Fruit fly (Drosophila melanogaster) whole organism, wandering third instar larva: ENCODE measurements around the gene Arfrp1.

Experiments
- Abd-B ChIP-seq: fragments of >200 bp; optimal IDR thresholded peaks from 2 replicates; lab custom pipeline; 2017; ENCODE audit warnings: missing biosample characterization, missing genetic modification characterization
- CG32264 ChIP-seq: fragments of 200-800 bp; sonication (Bioruptor generic); optimal IDR thresholded peaks from 2 replicates; lab custom pipeline; 2016; ENCODE audit warnings: missing biosample characterization, missing genetic modification characterization
- CG9705 ChIP-seq: fragments of 200-800 bp; sonication (Bioruptor generic); optimal IDR thresholded peaks from 2 replicates; lab custom pipeline; 2018; ENCODE audit warnings: missing biosample characterization, mild to moderate bottlenecking, missing genetic modification characterization
- CrebA ChIP-seq: fragments of 200-800 bp; sonication (Bioruptor generic); optimal IDR thresholded peaks from 2 replicates; lab custom pipeline; 2016; ENCODE audit warnings: missing biosample characterization, mild to moderate bottlenecking, missing genetic modification characterization, borderline replicate concordance
- Dfd ChIP-seq: fragments of >200 bp; optimal IDR thresholded peaks from 2 replicates; lab custom pipeline; 2017; ENCODE audit warnings: missing biosample characterization, missing genetic modification characterization
- Dif ChIP-seq: fragments of 200-275, 200-300 bp; sonication (Bioruptor generic); optimal IDR thresholded peaks from 2 replicates; lab custom pipeline; 2018; ENCODE audit warnings: missing biosample characterization, missing genetic modification characterization; ENCODE audit not compliant: partially characterized antibody
- GATAd ChIP-seq: sonication (Bioruptor generic); optimal IDR thresholded peaks from 2 replicates; lab custom pipeline; 2016; ENCODE audit warnings: missing biosample characterization, missing genetic modification characterization
- HLH106 ChIP-seq: fragments of 200-800 bp; optimal IDR thresholded peaks from 3 replicates; lab custom pipeline; 2019; ENCODE audit warnings: missing biosample characterization, mild to moderate bottlenecking, missing genetic modification characterization, moderate library complexity
- Hnf4 ChIP-seq: fragments of 200-800 bp; sonication (Bioruptor generic); optimal IDR thresholded peaks from 2 replicates; lab custom pipeline; 2016; ENCODE audit warnings: missing biosample characterization, mild to moderate bottlenecking, missing genetic modification characterization
- Hr78 ChIP-seq: fragments of >200 bp; optimal IDR thresholded peaks from 2 replicates; lab custom pipeline; 2017; ENCODE audit warnings: missing biosample characterization, missing genetic modification characterization
- Hr83 ChIP-seq: fragments of 200-300 bp; sonication (Bioruptor generic); optimal IDR thresholded peaks from 2 replicates; lab custom pipeline; 2016; ENCODE audit warnings: missing biosample characterization, mild to moderate bottlenecking, missing genetic modification characterization, moderate library complexity; ENCODE audit not compliant: poor library complexity, severe bottlenecking
- Jra ChIP-seq: sonication (Bioruptor generic); optimal IDR thresholded peaks from 2 replicates; lab custom pipeline; 2016; ENCODE audit warnings: missing biosample characterization, missing genetic modification characterization
- Mio ChIP-seq: sonication (Bioruptor generic); optimal IDR thresholded peaks from 2 replicates; lab custom pipeline; 2016; ENCODE audit warnings: missing biosample characterization, missing genetic modification characterization
- Myc ChIP-seq: fragments of >200 bp; optimal IDR thresholded peaks from 2 replicates; lab custom pipeline; 2017
- N ChIP-seq: fragments of >200 bp; optimal IDR thresholded peaks from 2 replicates; lab custom pipeline; 2018; ENCODE audit warnings: missing biosample characterization, missing external identifiers, missing genetic modification characterization
- OdsH ChIP-seq: fragments of 200-800 bp; sonication (Bioruptor generic); optimal IDR thresholded peaks from 2 replicates; lab custom pipeline; 2016; ENCODE audit warnings: missing biosample characterization, mild to moderate bottlenecking, missing genetic modification characterization
- Rel ChIP-seq, 2 experiments: fragments of 200-800 bp; sonication (Bioruptor generic) in 1 of 2; optimal IDR thresholded peaks; 2 replicates in 1 of 2; 3 replicates in 1 of 2; lab custom pipeline; 2016 to 2019; ENCODE audit warnings: mild to moderate bottlenecking in 2 of 2, missing biosample characterization in 2 of 2, missing genetic modification characterization in 2 of 2, moderate library complexity in 1 of 2
- Sp1 ChIP-seq: fragments of 200-800 bp; sonication (Bioruptor generic); optimal IDR thresholded peaks from 3 replicates; lab custom pipeline; 2019; ENCODE audit warnings: missing biosample characterization, mild to moderate bottlenecking, missing genetic modification characterization, moderate library complexity
- Vsx2 ChIP-seq: fragments of 200-300, 225-300 bp; sonication (Bioruptor generic); optimal IDR thresholded peaks from 2 replicates; lab custom pipeline; 2018; ENCODE audit warnings: missing biosample characterization, missing genetic modification characterization; ENCODE audit not compliant: partially characterized antibody
- br ChIP-seq: fragments of 200-800 bp; sonication (Bioruptor generic); optimal IDR thresholded peaks from 2 replicates; lab custom pipeline; 2016; ENCODE audit warnings: missing biosample characterization, missing genetic modification characterization
- brk ChIP-seq: fragments of 200-800 bp; sonication (Bioruptor generic); optimal IDR thresholded peaks from 2 replicates; lab custom pipeline; 2016; ENCODE audit warnings: missing biosample characterization, mild to moderate bottlenecking, missing genetic modification characterization
- dl ChIP-seq, 2 experiments: fragments of 175-275, 200-275 bp in 1 of 2; fragments of 200-275 bp in 1 of 2; sonication (Bioruptor generic); optimal IDR thresholded peaks; lab custom pipeline; 2018; ENCODE audit warnings: mild to moderate bottlenecking in 2 of 2, missing biosample characterization in 2 of 2, missing genetic modification characterization in 2 of 2, moderate library complexity in 2 of 2; ENCODE audit not compliant: partially characterized antibody in 2 of 2, insufficient read depth in 1 of 2
- dmrt93B ChIP-seq: fragments of 200-800 bp; sonication (Bioruptor generic); optimal IDR thresholded peaks from 2 replicates; lab custom pipeline; 2018; ENCODE audit warnings: missing biosample characterization, mild to moderate bottlenecking, missing genetic modification characterization
- dsf ChIP-seq: sonication (Bioruptor generic); optimal IDR thresholded peaks from 2 replicates; lab custom pipeline; 2016; ENCODE audit warnings: missing biosample characterization, missing genetic modification characterization, borderline replicate concordance
- ey ChIP-seq: fragments of 200-800 bp; sonication (Bioruptor generic); optimal IDR thresholded peaks from 2 replicates; lab custom pipeline; 2016; ENCODE audit warnings: missing biosample characterization, missing genetic modification characterization
- foxo ChIP-seq, 2 experiments: fragments of 200-800 bp; sonication (Bioruptor generic); optimal IDR thresholded peaks; 2 replicates in 1 of 2; 3 replicates in 1 of 2; lab custom pipeline; 2016 to 2017; ENCODE audit warnings: missing biosample characterization in 2 of 2, missing genetic modification characterization in 2 of 2
- fru ChIP-seq: fragments of 200-800 bp; sonication (Bioruptor generic); optimal IDR thresholded peaks from 3 replicates; lab custom pipeline; 2016; ENCODE audit warnings: missing biosample characterization, mild to moderate bottlenecking, missing genetic modification characterization
- h ChIP-seq: fragments of 200-800 bp; sonication (Bioruptor generic); optimal IDR thresholded peaks from 3 replicates; lab custom pipeline; 2016; ENCODE audit warnings: missing biosample characterization, mild to moderate bottlenecking, missing genetic modification characterization
- jim ChIP-seq: fragments of 175-275, 200-325 bp; sonication (Bioruptor generic); optimal IDR thresholded peaks from 2 replicates; lab custom pipeline; 2016; ENCODE audit warnings: missing biosample characterization, mild to moderate bottlenecking, missing genetic modification characterization
- lola ChIP-seq: fragments of >200 bp; optimal IDR thresholded peaks from 2 replicates; lab custom pipeline; 2017; ENCODE audit warnings: missing biosample characterization, missing genetic modification characterization
- pan ChIP-seq: fragments of >200 bp; optimal IDR thresholded peaks from 2 replicates; lab custom pipeline; 2017
- psq ChIP-seq: fragments of 200-800 bp; sonication (Bioruptor generic); optimal IDR thresholded peaks from 3 replicates; lab custom pipeline; 2017; ENCODE audit warnings: missing biosample characterization, mild to moderate bottlenecking, missing genetic modification characterization, moderate library complexity
- rgr ChIP-seq: fragments of 200-800 bp; sonication (Bioruptor generic); optimal IDR thresholded peaks from 3 replicates; lab custom pipeline; 2016; ENCODE audit warnings: missing biosample characterization, mild to moderate bottlenecking, missing genetic modification characterization
- sage ChIP-seq: fragments of 200-800 bp; sonication (Bioruptor generic); optimal IDR thresholded peaks from 2 replicates; lab custom pipeline; 2016; ENCODE audit warnings: missing biosample characterization, mild to moderate bottlenecking, missing genetic modification characterization
- sv ChIP-seq: fragments of 200-800 bp; sonication (Bioruptor generic); optimal IDR thresholded peaks from 3 replicates; lab custom pipeline; 2016; ENCODE audit warnings: missing biosample characterization, missing genetic modification characterization
- tai ChIP-seq: sonication (Bioruptor generic); optimal IDR thresholded peaks from 2 replicates; lab custom pipeline; 2016; ENCODE audit warnings: missing biosample characterization, missing genetic modification characterization
- usp ChIP-seq: fragments of >200 bp; optimal IDR thresholded peaks from 2 replicates; lab custom pipeline; 2017; ENCODE audit warnings: missing biosample characterization, missing genetic modification characterization
- woc ChIP-seq: sonication (Bioruptor generic); optimal IDR thresholded peaks from 2 replicates; lab custom pipeline; 2016; ENCODE audit warnings: missing biosample characterization, mild to moderate bottlenecking, missing genetic modification characterization

Arfrp1 gene

dm6 chrX:9061299-9061698 is 45.6 kb upstream of the Arfrp1 start:
- TF ChIP-seq N (GFP tag; lab: Kevin White, UChicago) = no peak
- peak; percentile 23 for TF ChIP-seq h (GFP tag; lab: Kevin White, UChicago)
- peak in 1 of 2 experiments; percentile 18 for TF ChIP-seq foxo (GFP tag; optimal IDR thresholded peaks at IDR 0.05; lab: Kevin White, UChicago)
- TF ChIP-seq br = no peak
- TF ChIP-seq fru (GFP tag; lab: Kevin White, UChicago) = peak; percentile 27
- TF ChIP-seq ey = peak; percentile 4

- TF ChIP-seq brk (GFP tag; lab: Kevin White, UChicago) (no peak), Dfd (no peak), Hr83 (GFP tag; lab: Kevin White, UChicago) (no peak), dmrt93B (GFP tag; lab: Kevin White, UChicago) (no peak), sage (no peak), psq (GFP tag; lab: Kevin White, UChicago) (peak; percentile 53), usp (GFP tag; lab: Kevin White, UChicago) (no peak), Sp1 (peak; percentile 68), h (GFP tag; lab: Kevin White, UChicago) (peak; percentile 61), lola (GFP tag; lab: Kevin White, UChicago) (no peak), N (GFP tag; lab: Kevin White, UChicago) (no peak), Mio (no peak), sv (GFP tag; lab: Kevin White, UChicago) (no peak), br (no peak), ey (peak; percentile 15), CrebA (GFP tag; lab: Kevin White, UChicago) (no peak), CG32264 (no peak), jim (GFP tag; lab: Kevin White, UChicago) (no peak), Dif (no peak), woc (GFP tag; lab: Kevin White, UChicago) (peak; percentile 43), dsf (GFP tag; lab: Kevin White, UChicago) (no peak), Hr78 (GFP tag; lab: Kevin White, UChicago) (no peak), dl (GFP tag; optimal IDR thresholded peaks at IDR 0.05; lab: Kevin White, UChicago; ENCODE audit: insufficient read depth in 1 of 2, partially characterized antibody in 2 of 2) (no peak), fru (GFP tag; lab: Kevin White, UChicago) (peak; percentile 38), CG9705 (GFP tag; lab: Kevin White, UChicago) (no peak), rgr (GFP tag; lab: Kevin White, UChicago) (peak; percentile 61), OdsH (GFP tag; lab: Kevin White, UChicago) (peak; percentile 46), Jra (GFP tag; lab: Kevin White, UChicago) (no peak), Abd-B (no peak), Hnf4 (peak; percentile 37), Rel (GFP tag; optimal IDR thresholded peaks at IDR 0.05; lab: Kevin White, UChicago) (peak; percentile 9), Rel (tag; optimal IDR thresholded peaks at IDR 0.05; lab: Kevin White, UChicago) (peak; percentile 34), pan (no peak), foxo (GFP tag; optimal IDR thresholded peaks at IDR 0.05; lab: Kevin White, UChicago) (peak in 1 of 2 experiments; percentile 60), GATAd (GFP tag; lab: Kevin White, UChicago) (no peak), Myc (no peak), Vsx2 (GFP tag; lab: Kevin White, UChicago) (no peak), HLH106 (tag; lab: Kevin White, UChicago) (peak; percentile 77), tai (GFP tag; lab: Kevin White, UChicago) (no peak)
These were observed 44.2 kb upstream of the Arfrp1 start for dm6 chrX:9062665-9063064.

dm6 chrX:9063425-9063824 is 43.4 kb upstream of the Arfrp1 start:
- no peak for TF ChIP-seq CrebA (GFP tag; lab: Kevin White, UChicago)
- TF ChIP-seq CG9705 (GFP tag; lab: Kevin White, UChicago) = no peak
- no peak for TF ChIP-seq Jra (GFP tag; lab: Kevin White, UChicago)
- no peak for TF ChIP-seq Rel (GFP tag; optimal IDR thresholded peaks at IDR 0.05; lab: Kevin White, UChicago)
- no peak for TF ChIP-seq Rel (tag; optimal IDR thresholded peaks at IDR 0.05; lab: Kevin White, UChicago)
- TF ChIP-seq foxo (GFP tag; optimal IDR thresholded peaks at IDR 0.05; lab: Kevin White, UChicago) = no peak
